Worm (Caenorhabditis elegans) whole organism, L3 larva: ENCODE results near the gene F59D12.2.
A peak's percentile ranks its signal among the peaks of the same experiment; 100 is the strongest.

Experiments
- R02D3.7 ChIP-seq: fragments of 150-350 bp; optimal IDR thresholded peaks from 2 replicates; lab custom pipeline; 2014; ENCODE audit warnings: missing biosample characterization, missing genetic modification characterization
- ZK546.5 ChIP-seq: sonication (generic microtip); optimal IDR thresholded peaks from 2 replicates; lab custom pipeline; 2017; ENCODE audit warnings: missing biosample characterization, missing genetic modification characterization
- ama-1 ChIP-seq: fragments of 150-350 bp; optimal IDR thresholded peaks from 2 replicates; lab custom pipeline; 2018
- ceh-16 ChIP-seq: sonication (generic microtip); optimal IDR thresholded peaks from 2 replicates; lab custom pipeline; 2017; ENCODE audit warnings: missing biosample characterization, missing genetic modification characterization
- ceh-82 ChIP-seq: fragments of 150-350 bp; optimal IDR thresholded peaks from 2 replicates; lab custom pipeline; 2014; ENCODE audit warnings: missing biosample characterization, missing genetic modification characterization
- ceh-9 ChIP-seq: sonication (generic microtip); optimal IDR thresholded peaks from 2 replicates; lab custom pipeline; 2018; ENCODE audit warnings: missing biosample characterization, missing genetic modification characterization
- daf-12 ChIP-seq: fragments of 150-350 bp; optimal IDR thresholded peaks from 2 replicates; lab custom pipeline; 2014; ENCODE audit warnings: missing biosample characterization, missing genetic modification reagents, missing genetic modification characterization
- egl-27 ChIP-seq: sonication (generic microtip); optimal IDR thresholded peaks from 4 replicates; lab custom pipeline; 2017; ENCODE audit warnings: missing biosample characterization, missing genetic modification reagents, missing genetic modification characterization
- elt-1 ChIP-seq: fragments of 150-350 bp; optimal IDR thresholded peaks from 2 replicates; lab custom pipeline; 2014; ENCODE audit warnings: missing biosample characterization, missing genetic modification characterization
- elt-2 ChIP-seq: sonication (generic microtip); optimal IDR thresholded peaks from 2 replicates; lab custom pipeline; 2016; ENCODE audit warnings: missing genetic modification reagents, mild to moderate bottlenecking, missing genetic modification characterization, missing compliant biosample characterization
- elt-3 ChIP-seq, 3 experiments: fragments of 150-350 bp in 1 of 3; sonication (generic microtip) in 2 of 3; optimal IDR thresholded peaks; 2 replicates in 2 of 3; 4 replicates in 1 of 3; lab custom pipeline; 2014 to 2017; ENCODE audit warnings: missing biosample characterization in 3 of 3, missing genetic modification characterization in 3 of 3
- eor-1 ChIP-seq, 2 experiments: fragments of 150-350 bp; optimal IDR thresholded peaks; 2 replicates each; lab custom pipeline; 2014 to 2018; ENCODE audit warnings: missing biosample characterization in 2 of 2, missing genetic modification characterization in 2 of 2
- fkh-10 ChIP-seq: sonication (generic microtip); optimal IDR thresholded peaks from 2 replicates; lab custom pipeline; 2017; ENCODE audit warnings: missing biosample characterization, missing genetic modification reagents, missing genetic modification characterization
- fkh-2 ChIP-seq: fragments of 150-350 bp; optimal IDR thresholded peaks from 2 replicates; lab custom pipeline; 2014; ENCODE audit warnings: missing biosample characterization, missing genetic modification reagents, missing genetic modification characterization
- hmg-11 ChIP-seq: sonication (generic microtip); optimal IDR thresholded peaks from 2 replicates; lab custom pipeline; 2016; ENCODE audit warnings: missing genetic modification characterization, missing compliant biosample characterization
- jun-1 ChIP-seq: fragments of 150-350 bp; optimal IDR thresholded peaks from 2 replicates; lab custom pipeline; 2014; ENCODE audit warnings: missing biosample characterization, missing genetic modification reagents, missing genetic modification characterization
- lin-15B ChIP-seq: fragments of 150-350 bp; optimal IDR thresholded peaks from 2 replicates; lab custom pipeline; 2014; ENCODE audit warnings: missing biosample characterization, missing genetic modification characterization
- lin-39 ChIP-seq: fragments of 150-350 bp; optimal IDR thresholded peaks from 2 replicates; lab custom pipeline; 2018; ENCODE audit warnings: missing biosample characterization, missing genetic modification reagents, missing genetic modification characterization
- lsy-12 ChIP-seq: sonication (generic microtip); optimal IDR thresholded peaks from 2 replicates; lab custom pipeline; 2016; ENCODE audit warnings: mild to moderate bottlenecking, missing genetic modification characterization, missing compliant biosample characterization
- mdl-1 ChIP-seq: fragments of 150-350 bp; optimal IDR thresholded peaks from 2 replicates; lab custom pipeline; 2014; ENCODE audit warnings: missing biosample characterization, missing genetic modification characterization
- mml-1 ChIP-seq: fragments of 150-350 bp; sonication (generic microtip); optimal IDR thresholded peaks from 3 replicates; lab custom pipeline; 2014; ENCODE audit warnings: missing biosample characterization, missing genetic modification characterization
- nhr-11 ChIP-seq: fragments of 150-350 bp; optimal IDR thresholded peaks from 2 replicates; lab custom pipeline; 2014; ENCODE audit warnings: missing biosample characterization, missing genetic modification characterization
- nhr-23 ChIP-seq: fragments of 150-350 bp; optimal IDR thresholded peaks from 2 replicates; lab custom pipeline; 2014; ENCODE audit warnings: missing biosample characterization, missing genetic modification reagents, missing genetic modification characterization
- nhr-237 ChIP-seq: fragments of 150-350 bp; optimal IDR thresholded peaks from 2 replicates; lab custom pipeline; 2014; ENCODE audit warnings: missing biosample characterization, missing genetic modification characterization
- nhr-25 ChIP-seq: sonication (generic microtip); optimal IDR thresholded peaks from 2 replicates; lab custom pipeline; 2017; ENCODE audit warnings: missing biosample characterization, missing genetic modification characterization
- nhr-28 ChIP-seq: fragments of 150-350 bp; optimal IDR thresholded peaks from 2 replicates; lab custom pipeline; 2014; ENCODE audit warnings: missing biosample characterization, missing genetic modification characterization
- nhr-43 ChIP-seq: sonication (generic microtip); optimal IDR thresholded peaks from 2 replicates; lab custom pipeline; 2016; ENCODE audit warnings: mild to moderate bottlenecking, missing genetic modification characterization, missing compliant biosample characterization; ENCODE audit not compliant: poor library complexity, severe bottlenecking
- nhr-67 ChIP-seq: fragments of 150-350 bp; optimal IDR thresholded peaks from 2 replicates; lab custom pipeline; 2014; ENCODE audit warnings: missing biosample characterization, missing genetic modification characterization
- nhr-76 ChIP-seq: fragments of 150-350 bp; sonication (generic microtip); optimal IDR thresholded peaks from 5 replicates; lab custom pipeline; 2014; ENCODE audit warnings: missing biosample characterization, missing genetic modification characterization
- nhr-77 ChIP-seq: fragments of 150-350 bp; optimal IDR thresholded peaks from 2 replicates; lab custom pipeline; 2014; ENCODE audit warnings: missing biosample characterization, missing genetic modification characterization
- pha-4 ChIP-seq: fragments of 150-350 bp; optimal IDR thresholded peaks from 2 replicates; lab custom pipeline; 2014; ENCODE audit warnings: missing biosample characterization, missing genetic modification reagents, missing genetic modification characterization
- pqm-1 ChIP-seq: fragments of 150-350 bp; optimal IDR thresholded peaks from 2 replicates; lab custom pipeline; 2017; ENCODE audit warnings: missing biosample characterization, missing genetic modification characterization, inconsistent platforms
- sea-2 ChIP-seq: fragments of 150-350 bp; sonication (generic microtip); optimal IDR thresholded peaks from 4 replicates; lab custom pipeline; 2014; ENCODE audit warnings: missing biosample characterization, missing genetic modification reagents, missing genetic modification characterization
- skn-1 ChIP-seq: fragments of 150-350 bp; optimal IDR thresholded peaks from 2 replicates; lab custom pipeline; 2014; ENCODE audit warnings: missing biosample characterization, missing genetic modification characterization
- snpc-4 ChIP-seq: fragments of 150-350 bp; optimal IDR thresholded peaks from 2 replicates; lab custom pipeline; 2014; ENCODE audit warnings: missing biosample characterization, missing genetic modification characterization
- tbx-2 ChIP-seq: sonication (generic microtip); optimal IDR thresholded peaks from 2 replicates; lab custom pipeline; 2016; ENCODE audit warnings: mild to moderate bottlenecking, missing genetic modification characterization, missing compliant biosample characterization
- zag-1 ChIP-seq: fragments of 150-350 bp; optimal IDR thresholded peaks from 2 replicates; lab custom pipeline; 2014; ENCODE audit warnings: missing biosample characterization, missing genetic modification characterization
- ztf-11 ChIP-seq: fragments of 150-350 bp; optimal IDR thresholded peaks from 2 replicates; lab custom pipeline; 2014; ENCODE audit warnings: missing biosample characterization, missing genetic modification characterization
- ztf-4 ChIP-seq: fragments of 150-350 bp; optimal IDR thresholded peaks from 2 replicates; lab custom pipeline; 2014; ENCODE audit warnings: missing biosample characterization, missing genetic modification characterization

Gene F59D12.2

ce11 chrX:15675622-15676021 is at the start of gene F59D12.2:
F59D12.2 (minus strand) TSS chrX:15675722.
- TF ChIP-seq hmg-11 (tag; lab: Kevin White, UChicago) (no peak), lsy-12 (no peak), lin-15B (no peak), fkh-2 (tag; lab: Kevin White, UChicago) (no peak), elt-3 (tag; optimal IDR thresholded peaks at IDR 0.05; lab: Kevin White, UChicago) (no peak), nhr-23 (tag; lab: Kevin White, UChicago) (no peak)
- TF ChIP-seq, all 47 proteins: peak for 0

ce11 chrX:15724994-15725393 is 49.5 kb upstream of the F59D12.2 start:
- peak; percentile 62 for TF ChIP-seq sea-2 (GFP tag; lab: Kevin White, UChicago)
- no peak for TF ChIP-seq elt-3 (tag; optimal IDR thresholded peaks at IDR 0.05; lab: Kevin White, UChicago)
- TF ChIP-seq ceh-82 (tag; lab: Kevin White, UChicago) = no peak
- TF ChIP-seq pha-4 (tag; lab: Kevin White, UChicago) = peak; percentile 78
- no peak for TF ChIP-seq nhr-77
- TF ChIP-seq lsy-12 = no peak
- no peak for TF ChIP-seq ztf-4
- no peak for TF ChIP-seq daf-12 (tag; lab: Kevin White, UChicago)
- peak; percentile 46 for TF ChIP-seq hmg-11 (tag; lab: Kevin White, UChicago)
- TF ChIP-seq zag-1 (tag; lab: Kevin White, UChicago) = no peak
- TF ChIP-seq R02D3.7 (tag; lab: Kevin White, UChicago) = no peak
- no peak for TF ChIP-seq tbx-2
- no peak for TF ChIP-seq ZK546.5 (tag; lab: Kevin White, UChicago)
- peak; percentile 74 for TF ChIP-seq snpc-4 (tag; lab: Kevin White, UChicago)
- TF ChIP-seq ama-1 = no peak
- peak; percentile 27 for TF ChIP-seq skn-1 (tag; lab: Kevin White, UChicago)
- peak; percentile 48 for TF ChIP-seq nhr-23 (tag; lab: Kevin White, UChicago)
- no peak for TF ChIP-seq egl-27
- peak; percentile 98 for TF ChIP-seq lin-15B
- TF ChIP-seq elt-2 = peak; percentile 24
- TF ChIP-seq fkh-10 (GFP tag; lab: Kevin White, UChicago) = no peak
- peak; percentile 68 for TF ChIP-seq nhr-25 (tag; lab: Kevin White, UChicago)

- TF ChIP-seq R02D3.7 (tag; lab: Kevin White, UChicago) (no peak), nhr-76 (no peak), fkh-10 (GFP tag; lab: Kevin White, UChicago) (no peak), mdl-1 (tag; lab: Kevin White, UChicago) (no peak), skn-1 (tag; lab: Kevin White, UChicago) (no peak), fkh-2 (tag; lab: Kevin White, UChicago) (no peak), ZK546.5 (tag; lab: Kevin White, UChicago) (no peak), jun-1 (tag; lab: Kevin White, UChicago) (no peak)
Observed at ce11 chrX:15721346-15721745, 45.8 kb upstream of the F59D12.2 start, which contains the start of gene ZK662.5. ZK662.5 (plus strand) TSS chrX:15721646.

- TF ChIP-seq mml-1 (tag; lab: Kevin White, UChicago) = no peak
- no peak for TF ChIP-seq elt-2
- TF ChIP-seq, all 47 proteins: peak for 0
Observed at ce11 chrX:15718325-15718724, 42.8 kb upstream of the F59D12.2 start, which contains the start of gene ZK662.6. ZK662.6 (plus strand) TSS chrX:15718625.

ce11 chrX:15716971-15717370 is 41.4 kb upstream of the F59D12.2 start:
- no peak for TF ChIP-seq ztf-11 (tag; lab: Kevin White, UChicago)
- TF ChIP-seq nhr-237 (tag; lab: Kevin White, UChicago) = no peak

- TF ChIP-seq lsy-12 = no peak
- TF ChIP-seq nhr-77 = no peak
- TF ChIP-seq nhr-28 (tag; lab: Kevin White, UChicago) = no peak
- peak; percentile 58 for TF ChIP-seq nhr-23 (tag; lab: Kevin White, UChicago)
- TF ChIP-seq mdl-1 (tag; lab: Kevin White, UChicago) = no peak
- TF ChIP-seq elt-1 = peak; percentile 72
Observed at ce11 chrX:15713189-15713588, 37.7 kb upstream of the F59D12.2 start.

- TF ChIP-seq ceh-16 (tag; lab: Kevin White, UChicago) (no peak), jun-1 (tag; lab: Kevin White, UChicago) (peak; percentile 24), elt-3 (tag; optimal IDR thresholded peaks at IDR 0.05; lab: Kevin White, UChicago) (no peak), ZK546.5 (tag; lab: Kevin White, UChicago) (no peak), hmg-11 (tag; lab: Kevin White, UChicago) (peak; percentile 22), ztf-4 (no peak), lin-39 (no peak), eor-1 (tag; optimal IDR thresholded peaks at IDR 0.05; lab: Kevin White, UChicago) (no peak), zag-1 (tag; lab: Kevin White, UChicago) (no peak), mdl-1 (tag; lab: Kevin White, UChicago) (no peak), ceh-9 (tag; lab: Kevin White, UChicago) (no peak), nhr-25 (tag; lab: Kevin White, UChicago) (peak; percentile 72), pqm-1 (tag; lab: Kevin White, UChicago) (peak; percentile 35), ztf-11 (tag; lab: Kevin White, UChicago) (no peak), nhr-28 (tag; lab: Kevin White, UChicago) (no peak), nhr-43 (tag; lab: Kevin White, UChicago) (peak; percentile 72), nhr-23 (tag; lab: Kevin White, UChicago) (peak; percentile 35), fkh-2 (tag; lab: Kevin White, UChicago) (no peak), skn-1 (tag; lab: Kevin White, UChicago) (no peak), sea-2 (GFP tag; lab: Kevin White, UChicago) (no peak), nhr-11 (tag; lab: Kevin White, UChicago) (no peak), lin-15B (no peak), nhr-67 (tag; lab: Kevin White, UChicago) (no peak)
Observed at ce11 chrX:15709594-15709993, 34.1 kb upstream of the F59D12.2 start.
